Worm (Caenorhabditis elegans) whole organism, young adult: ENCODE measurements around the gene Y54G9A.9.

Experiments used
- B0019.2 ChIP-seq: fragments of 200-800 bp; sonication (Bioruptor generic); conservative IDR thresholded peaks from 2 replicates; pipeline ENCODE4 v1.3.6; 2022; ENCODE audit warnings: missing genetic modification reagents, missing genetic modification characterization, missing compliant biosample characterization
- B0336.3 ChIP-seq: fragments of 200-800 bp; sonication (Bioruptor generic); IDR thresholded peaks from 2 replicates; pipeline ENCODE4 v1.3.6; 2022; ENCODE audit warnings: missing genetic modification characterization, missing compliant biosample characterization
- C17E4.6 ChIP-seq: fragments of 200-800 bp; sonication (Bioruptor generic); IDR thresholded peaks from 2 replicates; pipeline ENCODE4 v1.3.6; 2022; ENCODE audit warnings: missing genetic modification reagents, missing genetic modification characterization, missing compliant biosample characterization
- F39B2.1 ChIP-seq: fragments of 200-800 bp; sonication (Bioruptor generic); IDR thresholded peaks from 2 replicates; pipeline ENCODE4 v1.3.6; 2022; ENCODE audit warnings: missing genetic modification reagents, missing genetic modification characterization, missing compliant biosample characterization
- F55B11.4 ChIP-seq: sonication (generic microtip); optimal IDR thresholded peaks from 2 replicates; lab custom pipeline; 2016; ENCODE audit warnings: missing compliant biosample characterization, missing genetic modification characterization, borderline replicate concordance; ENCODE audit not compliant: insufficient read depth
- F57C9.4 ChIP-seq: sonication (generic microtip); optimal IDR thresholded peaks from 2 replicates; lab custom pipeline; 2017; ENCODE audit warnings: mild to moderate bottlenecking, missing genetic modification characterization, missing compliant biosample characterization
- T07F8.4 ChIP-seq: sonication (generic microtip); optimal IDR thresholded peaks from 2 replicates; lab custom pipeline; 2016; ENCODE audit warnings: mild to moderate bottlenecking, missing genetic modification characterization, moderate library complexity, missing compliant biosample characterization
- Y67H2A.10 ChIP-seq: fragments of 200-800 bp; sonication (Bioruptor generic); conservative IDR thresholded peaks from 2 replicates; pipeline ENCODE4 v1.3.6; 2022; ENCODE audit warnings: missing genetic modification reagents, missing genetic modification characterization, missing compliant biosample characterization
- attf-3 ChIP-seq: fragments of 200-800 bp; sonication (Bioruptor generic); conservative IDR thresholded peaks from 2 replicates; pipeline ENCODE4 v1.3.6; 2022; ENCODE audit warnings: missing genetic modification reagents, missing genetic modification characterization, missing compliant biosample characterization
- attf-5 ChIP-seq: fragments of 200-800 bp; sonication (Bioruptor generic); optimal IDR thresholded peaks from 2 replicates; lab custom pipeline; 2018; ENCODE audit warnings: mild to moderate bottlenecking, missing genetic modification characterization, missing compliant biosample characterization
- bed-1 ChIP-seq: fragments of 200-800 bp; sonication (Bioruptor generic); IDR thresholded peaks from 2 replicates; pipeline ENCODE4 v1.3.6; 2022; ENCODE audit warnings: missing genetic modification reagents, missing genetic modification characterization, missing compliant biosample characterization
- ccch-3 ChIP-seq: fragments of 200-800 bp; sonication (Bioruptor generic); optimal IDR thresholded peaks from 2 replicates; lab custom pipeline; 2018; ENCODE audit warnings: mild to moderate bottlenecking, missing genetic modification characterization, missing compliant biosample characterization
- cebp-2 ChIP-seq: fragments of 200-800 bp; sonication (Bioruptor generic); IDR thresholded peaks from 2 replicates; pipeline ENCODE4 v1.3.6; 2022; ENCODE audit warnings: missing genetic modification characterization, missing compliant biosample characterization
- ceh-100 ChIP-seq: fragments of 200-800 bp; sonication (Bioruptor generic); IDR thresholded peaks from 2 replicates; pipeline ENCODE4 v1.3.6; 2022; ENCODE audit warnings: missing genetic modification reagents, missing genetic modification characterization, missing compliant biosample characterization
- ceh-58 ChIP-seq: fragments of 200-800 bp; sonication (Bioruptor generic); IDR thresholded peaks from 2 replicates; pipeline ENCODE4 v1.3.6; 2022; ENCODE audit warnings: missing genetic modification characterization, missing compliant biosample characterization
- ceh-79 ChIP-seq: sonication (generic microtip); optimal IDR thresholded peaks from 2 replicates; lab custom pipeline; 2017; ENCODE audit warnings: mild to moderate bottlenecking, missing genetic modification characterization, missing compliant biosample characterization
- ceh-91 ChIP-seq: fragments of 200-800 bp; sonication (Bioruptor generic); IDR thresholded peaks from 2 replicates; pipeline ENCODE4 v1.3.6; 2022; ENCODE audit warnings: missing genetic modification reagents, missing genetic modification characterization, missing compliant biosample characterization
- dpl-1 ChIP-seq: fragments of 150-350 bp; optimal IDR thresholded peaks from 2 replicates; lab custom pipeline; 2014; ENCODE audit warnings: missing biosample characterization, missing genetic modification reagents, missing genetic modification characterization
- egl-18 ChIP-seq: fragments of 200-800 bp; sonication (Bioruptor generic); IDR thresholded peaks from 2 replicates; pipeline ENCODE4 v1.3.6; 2022; ENCODE audit warnings: missing genetic modification reagents, missing genetic modification characterization, missing compliant biosample characterization
- egrh-3 ChIP-seq: fragments of 200-800 bp; sonication (Bioruptor generic); IDR thresholded peaks from 2 replicates; pipeline ENCODE4 v1.3.6; 2022; ENCODE audit warnings: missing genetic modification reagents, missing genetic modification characterization, missing compliant biosample characterization
- ekl-4 ChIP-seq: fragments of 200-800 bp; sonication (Bioruptor generic); IDR thresholded peaks from 2 replicates; pipeline ENCODE4 v1.3.6; 2022; ENCODE audit warnings: missing genetic modification reagents, missing genetic modification characterization, missing compliant biosample characterization
- ets-4 ChIP-seq: fragments of 200-800 bp; sonication (Bioruptor generic); optimal IDR thresholded peaks from 2 replicates; lab custom pipeline; 2018; ENCODE audit warnings: mild to moderate bottlenecking, missing genetic modification characterization, missing compliant biosample characterization
- fkh-3 ChIP-seq: sonication (generic microtip); optimal IDR thresholded peaks from 2 replicates; lab custom pipeline; 2016; ENCODE audit warnings: mild to moderate bottlenecking, missing genetic modification characterization, missing compliant biosample characterization
- gei-17 ChIP-seq: fragments of 200-800 bp; sonication (Bioruptor generic); optimal IDR thresholded peaks from 2 replicates; lab custom pipeline; 2018; ENCODE audit warnings: mild to moderate bottlenecking, missing genetic modification characterization, missing compliant biosample characterization
- hlh-12 ChIP-seq: sonication (generic microtip); optimal IDR thresholded peaks from 2 replicates; lab custom pipeline; 2016; ENCODE audit warnings: missing genetic modification characterization, missing compliant biosample characterization
- hmg-1.2 ChIP-seq: fragments of 200-800 bp; sonication (Bioruptor generic); IDR thresholded peaks from 2 replicates; pipeline ENCODE4 v1.3.6; 2022; ENCODE audit warnings: missing genetic modification reagents, missing genetic modification characterization, missing compliant biosample characterization
- let-526 ChIP-seq: fragments of 200-800 bp; sonication (Bioruptor generic); IDR thresholded peaks from 2 replicates; pipeline ENCODE4 v1.3.6; 2022; ENCODE audit warnings: missing genetic modification reagents, missing genetic modification characterization, missing compliant biosample characterization
- lin-40 ChIP-seq: sonication (generic microtip); optimal IDR thresholded peaks from 2 replicates; lab custom pipeline; 2016; ENCODE audit warnings: missing genetic modification characterization, mild to moderate bottlenecking, missing compliant biosample characterization, missing genotype, missing genetic modification reagents
- lin-54 ChIP-seq: fragments of 200-800 bp; sonication (Bioruptor generic); optimal IDR thresholded peaks from 2 replicates; lab custom pipeline; 2018; ENCODE audit warnings: mild to moderate bottlenecking, missing genetic modification characterization, missing compliant biosample characterization
- lir-1 ChIP-seq: fragments of 200-800 bp; sonication (Bioruptor generic); conservative IDR thresholded peaks from 2 replicates; pipeline ENCODE4 v1.3.6; 2022; ENCODE audit warnings: missing genetic modification reagents, missing genetic modification characterization, missing compliant biosample characterization
- madf-3 ChIP-seq: fragments of 200-800 bp; sonication (Bioruptor generic); IDR thresholded peaks from 2 replicates; pipeline ENCODE4 v1.3.6; 2022; ENCODE audit warnings: missing genetic modification reagents, missing genetic modification characterization, missing compliant biosample characterization
- madf-6 ChIP-seq: fragments of 200-800 bp; sonication (Bioruptor generic); IDR thresholded peaks from 2 replicates; pipeline ENCODE4 v1.3.6; 2022; ENCODE audit warnings: missing genetic modification reagents, missing genetic modification characterization, missing compliant biosample characterization
- madf-8 ChIP-seq: fragments of 200-800 bp; sonication (Bioruptor generic); conservative IDR thresholded peaks from 2 replicates; pipeline ENCODE4 v1.3.6; 2022; ENCODE audit warnings: missing genetic modification reagents, missing genetic modification characterization, missing compliant biosample characterization
- mel-28 ChIP-seq: sonication (generic microtip); optimal IDR thresholded peaks from 2 replicates; lab custom pipeline; 2016; ENCODE audit warnings: borderline replicate concordance, mild to moderate bottlenecking, missing genetic modification characterization, missing compliant biosample characterization
- mes-4 ChIP-seq: sonication (generic microtip); optimal IDR thresholded peaks from 2 replicates; lab custom pipeline; 2016; ENCODE audit warnings: missing genotype, missing genetic modification characterization, missing compliant biosample characterization
- nhr-120 ChIP-seq: fragments of 200-800 bp; sonication (Bioruptor generic); IDR thresholded peaks from 2 replicates; pipeline ENCODE4 v1.3.6; 2022; ENCODE audit warnings: missing genetic modification characterization, missing compliant biosample characterization
- pha-4 ChIP-seq: fragments of 150-350 bp; sonication (generic microtip); optimal IDR thresholded peaks from 2 replicates; lab custom pipeline; 2014; ENCODE audit warnings: missing biosample characterization, missing genetic modification reagents, missing genetic modification characterization
- repo-1 ChIP-seq: sonication (generic microtip); optimal IDR thresholded peaks from 2 replicates; lab custom pipeline; 2017; ENCODE audit warnings: mild to moderate bottlenecking, missing genetic modification characterization, missing compliant biosample characterization
- sea-2 ChIP-seq: fragments of 200-800 bp; sonication (Bioruptor generic); IDR thresholded peaks from 2 replicates; pipeline ENCODE4 v1.3.6; 2022; ENCODE audit warnings: missing genetic modification characterization, missing compliant biosample characterization
- snpc-1.1 ChIP-seq: sonication (generic microtip); optimal IDR thresholded peaks from 2 replicates; lab custom pipeline; 2017; ENCODE audit warnings: missing genetic modification characterization, mild to moderate bottlenecking, missing compliant biosample characterization, antibody characterized with exemption, moderate library complexity, missing genotype, missing genetic modification reagents; ENCODE audit not compliant: insufficient read depth
- tbp1 ChIP-seq: fragments of 200-800 bp; sonication (Bioruptor generic); optimal IDR thresholded peaks from 2 replicates; lab custom pipeline; 2018; ENCODE audit warnings: mild to moderate bottlenecking, missing genetic modification characterization, missing compliant biosample characterization
- tbx-9 ChIP-seq: sonication (generic microtip); optimal IDR thresholded peaks from 2 replicates; lab custom pipeline; 2016; ENCODE audit warnings: borderline replicate concordance, missing genetic modification characterization, inconsistent platforms, missing compliant biosample characterization
- tlf-1 ChIP-seq: fragments of 200-800 bp; sonication (Bioruptor generic); optimal IDR thresholded peaks from 2 replicates; lab custom pipeline; 2018; ENCODE audit warnings: mild to moderate bottlenecking, missing genetic modification characterization, missing compliant biosample characterization
- zim-3 ChIP-seq: sonication (generic microtip); optimal IDR thresholded peaks from 2 replicates; lab custom pipeline; 2017; ENCODE audit warnings: mild to moderate bottlenecking, missing genetic modification characterization, moderate library complexity, missing compliant biosample characterization
- ztf-22 ChIP-seq: fragments of 200-800 bp; sonication (Bioruptor generic); optimal IDR thresholded peaks from 2 replicates; lab custom pipeline; 2018; ENCODE audit warnings: mild to moderate bottlenecking, missing genetic modification characterization, moderate library complexity, missing compliant biosample characterization
- ztf-3 ChIP-seq: fragments of 200-800 bp; sonication (Bioruptor generic); optimal IDR thresholded peaks from 2 replicates; lab custom pipeline; 2018; ENCODE audit warnings: mild to moderate bottlenecking, missing genetic modification characterization, missing compliant biosample characterization

Gene Y54G9A.9

DNA sequence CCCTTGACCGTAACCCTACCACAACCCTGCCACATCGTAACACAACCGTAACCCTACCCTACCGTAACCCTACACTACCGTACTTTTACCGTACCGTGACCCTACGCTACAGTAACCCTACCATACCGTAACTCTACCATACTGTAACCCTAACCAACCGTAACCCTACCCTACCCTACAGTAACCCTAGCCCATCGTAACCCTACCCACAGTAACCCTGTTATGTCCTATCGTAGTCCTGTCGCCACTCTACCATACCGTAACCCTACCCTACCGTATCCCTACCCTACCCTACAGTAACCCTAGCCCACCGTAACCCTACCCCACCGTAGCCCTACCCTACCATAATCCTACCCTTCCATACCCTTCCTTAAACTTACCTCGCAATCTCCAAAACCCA, 8.9 kb upstream of the Y54G9A.9 start (continued):
- TF ChIP-seq bed-1 (GFP tag; lab: Robert Waterston, UW): no peak
- TF ChIP-seq sea-2 (GFP tag; lab: Robert Waterston, UW): no peak
- TF ChIP-seq gei-17: no peak
- TF ChIP-seq, all 124 proteins: peak for 0

ce11 chrII:13721218-13721617, 8.3 kb upstream of the Y54G9A.9 start, which contains the start of gene sre-46:
sre-46 (minus strand) TSS chrII:13721318.
- TF ChIP-seq F55B11.4 (tag; lab: Kevin White, UChicago): no peak
- TF ChIP-seq lir-1 (GFP tag; lab: Robert Waterston, UW): no peak
- TF ChIP-seq ccch-3 (GFP tag; lab: Kevin White, UChicago): no peak

ce11 chrII:13722763-13723162, 6.8 kb upstream of the Y54G9A.9 start, which contains the start of gene Y54G9A.5:
Y54G9A.5 (plus strand) TSS chrII:13723007.
- TF ChIP-seq repo-1 (tag; lab: Kevin White, UChicago): no peak
- TF ChIP-seq fkh-3: no peak
- TF ChIP-seq Y67H2A.10 (GFP tag; lab: Robert Waterston, UW): 0 out of 2 replicates have a peak, but pooled peaks have one; percentile 40
- no peak for TF ChIP-seq ceh-79 (tag; lab: Kevin White, UChicago)
- no peak for TF ChIP-seq lin-40 (tag; lab: Kevin White, UChicago)
- peak; percentile 53; the same call in 1 of the 2 replicates for TF ChIP-seq madf-3 (GFP tag; lab: Robert Waterston, UW)
- no peak for TF ChIP-seq pha-4 (tag; lab: Kevin White, UChicago)
- TF ChIP-seq B0019.2: 0 out of 2 replicates have a peak, but pooled peaks have one; percentile 34
- no peak for TF ChIP-seq F55B11.4 (tag; lab: Kevin White, UChicago)
- no peak for TF ChIP-seq T07F8.4 (tag; lab: Kevin White, UChicago)
- peak; percentile 76 for TF ChIP-seq madf-6 (GFP tag; lab: Robert Waterston, UW)
- TF ChIP-seq ceh-100 (GFP tag; lab: Robert Waterston, UW): peak; percentile 96
- TF ChIP-seq mes-4 (tag; lab: Kevin White, UChicago): no peak
- peak; percentile 31; the same call in 1 of the 2 replicates for TF ChIP-seq hmg-1.2 (GFP tag; lab: Robert Waterston, UW)
- no peak for TF ChIP-seq ets-4 (GFP tag; lab: Kevin White, UChicago)
- TF ChIP-seq let-526 (GFP tag; lab: Robert Waterston, UW): no peak
- TF ChIP-seq ekl-4 (GFP tag; lab: Robert Waterston, UW): no peak
- no peak for TF ChIP-seq ceh-58
- no peak for TF ChIP-seq ztf-22 (GFP tag; lab: Kevin White, UChicago)
- TF ChIP-seq C17E4.6 (GFP tag; lab: Robert Waterston, UW): no peak
- no peak for TF ChIP-seq F57C9.4 (tag; lab: Kevin White, UChicago)
- TF ChIP-seq tbx-9: no peak
- peak; percentile 73 for TF ChIP-seq ceh-91
- TF ChIP-seq egl-18 (GFP tag; lab: Robert Waterston, UW): no peak
- no peak for TF ChIP-seq attf-5 (GFP tag; lab: Kevin White, UChicago)
- TF ChIP-seq hlh-12 (tag; lab: Kevin White, UChicago): no peak
- TF ChIP-seq egrh-3 (GFP tag; lab: Robert Waterston, UW): no peak
- no peak for TF ChIP-seq ztf-3 (GFP tag; lab: Kevin White, UChicago)
- peak; percentile 66 for TF ChIP-seq dpl-1 (GFP tag; lab: Kevin White, UChicago)
- TF ChIP-seq snpc-1.1 (tag; lab: Kevin White, UChicago): no peak
- TF ChIP-seq F39B2.1 (GFP tag; lab: Robert Waterston, UW): no peak
- TF ChIP-seq mel-28 (tag; lab: Kevin White, UChicago): no peak
- no peak for TF ChIP-seq cebp-2 (GFP tag; lab: Robert Waterston, UW)
- no peak for TF ChIP-seq zim-3 (tag; lab: Kevin White, UChicago)
- TF ChIP-seq B0336.3 (GFP tag; lab: Robert Waterston, UW): no peak
- TF ChIP-seq madf-8 (GFP tag; lab: Robert Waterston, UW): peak; percentile 63
- TF ChIP-seq tlf-1 (GFP tag; lab: Kevin White, UChicago): peak; percentile 12
- TF ChIP-seq attf-3 (GFP tag; lab: Robert Waterston, UW): peak; percentile 56; the same call in 1 of the 2 replicates
- no peak for TF ChIP-seq nhr-120
- peak; percentile 77 for TF ChIP-seq lin-54
- peak; percentile 18 for TF ChIP-seq tbp1 (GFP tag; lab: Kevin White, UChicago)
